Fruit fly (Drosophila melanogaster) whole organism, embryonic: ENCODE data around the gene Grip84.
A peak's percentile ranks its signal among the peaks of the same experiment; 100 is the strongest.

Experiments used
- Aef1 ChIP-seq: fragments of 200-800 bp; sonication (Bioruptor generic); IDR thresholded peaks from 3 replicates; pipeline ENCODE4 v1.3.6; 2022; ENCODE audit warnings: missing biosample characterization, missing genetic modification characterization
- Asciz ChIP-seq: fragments of 200-800 bp; sonication (Bioruptor generic); optimal IDR thresholded peaks from 2 replicates; lab custom pipeline; 2017; ENCODE audit warnings: missing biosample characterization, mild to moderate bottlenecking, missing genetic modification characterization, missing genetic modification reagents
- Atf6 ChIP-seq: fragments of 200-800 bp; sonication (Bioruptor generic); IDR thresholded peaks from 2 replicates; pipeline ENCODE4 v1.3.6; 2022; ENCODE audit warnings: missing biosample characterization, missing genetic modification characterization
- C15 ChIP-seq: fragments of 200-800 bp; sonication (Bioruptor generic); IDR thresholded peaks from 3 replicates; pipeline ENCODE4 v1.3.6; 2022; ENCODE audit warnings: missing biosample characterization, missing genetic modification characterization
- CG10274 ChIP-seq: fragments of 200-800 bp; sonication (Bioruptor generic); optimal IDR thresholded peaks from 3 replicates; lab custom pipeline; 2017; ENCODE audit warnings: missing biosample characterization, mild to moderate bottlenecking, missing genetic modification characterization
- CG10431 ChIP-seq: fragments of 200-800 bp; sonication (Bioruptor generic); optimal IDR thresholded peaks from 3 replicates; lab custom pipeline; 2018; ENCODE audit warnings: missing biosample characterization, mild to moderate bottlenecking, missing genetic modification characterization
- CG10979 ChIP-seq: fragments of 200-800 bp; sonication (Bioruptor generic); optimal IDR thresholded peaks from 2 replicates; lab custom pipeline; 2018; ENCODE audit warnings: missing biosample characterization, mild to moderate bottlenecking, missing genetic modification characterization, moderate library complexity
- CG12219 ChIP-seq: fragments of 200-800 bp; sonication (Bioruptor generic); optimal IDR thresholded peaks from 3 replicates; lab custom pipeline; 2018; ENCODE audit warnings: missing biosample characterization, mild to moderate bottlenecking, missing genetic modification characterization
- CG12659 ChIP-seq: fragments of 200-800 bp; sonication (Bioruptor generic); optimal IDR thresholded peaks from 3 replicates; lab custom pipeline; 2017; ENCODE audit warnings: mild to moderate bottlenecking, missing biosample characterization, missing genetic modification reagents, missing genetic modification characterization
- CG12769 ChIP-seq: fragments of 200-800 bp; sonication (Bioruptor generic); optimal IDR thresholded peaks from 2 replicates; lab custom pipeline; 2019; ENCODE audit warnings: missing biosample characterization, mild to moderate bottlenecking, missing genetic modification characterization, moderate library complexity
- CG12942 ChIP-seq: fragments of 200-800 bp; sonication (Bioruptor generic); optimal IDR thresholded peaks from 3 replicates; lab custom pipeline; 2016; ENCODE audit warnings: missing biosample characterization, missing genetic modification characterization
- CG13296 ChIP-seq: fragments of 200-800 bp; sonication (Bioruptor generic); optimal IDR thresholded peaks from 3 replicates; lab custom pipeline; 2018; ENCODE audit warnings: missing biosample characterization, mild to moderate bottlenecking, missing genetic modification characterization
- CG14014 ChIP-seq: fragments of 200-800 bp; sonication (Bioruptor generic); IDR thresholded peaks from 2 replicates; pipeline ENCODE4 v1.3.6; 2022; ENCODE audit warnings: missing biosample characterization, missing genetic modification characterization
- CG14441 ChIP-seq: fragments of 200-800 bp; sonication (Bioruptor generic); IDR thresholded peaks from 2 replicates; pipeline ENCODE4 v1.3.6; 2022; ENCODE audit warnings: missing biosample characterization, missing genetic modification characterization
- CG14710 ChIP-seq: fragments of 200-800 bp; sonication (Bioruptor generic); optimal IDR thresholded peaks from 3 replicates; lab custom pipeline; 2019; ENCODE audit warnings: missing biosample characterization, mild to moderate bottlenecking, missing genetic modification characterization, moderate library complexity
- CG15601 ChIP-seq: fragments of 200-800 bp; sonication (Bioruptor generic); optimal IDR thresholded peaks from 3 replicates; lab custom pipeline; 2019; ENCODE audit warnings: missing biosample characterization, mild to moderate bottlenecking, missing genetic modification characterization, moderate library complexity
- CG1602 ChIP-seq: fragments of 200-800 bp; sonication (Bioruptor generic); optimal IDR thresholded peaks from 3 replicates; lab custom pipeline; 2016; ENCODE audit warnings: missing biosample characterization, missing genetic modification characterization
- CG17385 ChIP-seq: fragments of 200-800 bp; sonication (Bioruptor generic); optimal IDR thresholded peaks from 3 replicates; lab custom pipeline; 2018; ENCODE audit warnings: missing biosample characterization, mild to moderate bottlenecking, missing genetic modification characterization
- CG17612 ChIP-seq: fragments of 200-800 bp; sonication (Bioruptor generic); IDR thresholded peaks from 2 replicates; pipeline ENCODE4 v1.3.6; 2022; ENCODE audit warnings: missing biosample characterization, missing genetic modification characterization
- CG18476 ChIP-seq: fragments of 200-800 bp; sonication (Bioruptor generic); optimal IDR thresholded peaks from 2 replicates; lab custom pipeline; 2016; ENCODE audit warnings: missing biosample characterization, mild to moderate bottlenecking, missing genetic modification characterization
- CG18599 ChIP-seq: fragments of 200-800 bp; sonication (Bioruptor generic); optimal IDR thresholded peaks from 3 replicates; lab custom pipeline; 2017; ENCODE audit warnings: missing biosample characterization, missing genetic modification characterization, mild to moderate bottlenecking, moderate library complexity, missing genetic modification reagents
- CG2875 ChIP-seq: fragments of 200-800 bp; sonication (Bioruptor generic); optimal IDR thresholded peaks from 2 replicates; lab custom pipeline; 2017; ENCODE audit warnings: missing biosample characterization, mild to moderate bottlenecking, missing genetic modification characterization, missing genetic modification reagents
- CG30403 ChIP-seq: fragments of 200-800 bp; sonication (Bioruptor generic); optimal IDR thresholded peaks from 3 replicates; lab custom pipeline; 2016; ENCODE audit warnings: missing biosample characterization, missing genetic modification characterization
- CG3838 ChIP-seq: fragments of 200-800 bp; sonication (Bioruptor generic); optimal IDR thresholded peaks from 3 replicates; lab custom pipeline; 2016; ENCODE audit warnings: missing biosample characterization, missing genetic modification characterization
- CG6654 ChIP-seq: fragments of 200-800 bp; sonication (Bioruptor generic); optimal IDR thresholded peaks from 2 replicates; lab custom pipeline; 2017; ENCODE audit warnings: missing biosample characterization, mild to moderate bottlenecking, missing genetic modification characterization
- CG6689 ChIP-seq: fragments of 200-800 bp; sonication (Bioruptor generic); IDR thresholded peaks from 2 replicates; pipeline ENCODE4 v1.3.6; 2022; ENCODE audit warnings: missing biosample characterization, missing genetic modification characterization
- CG6765 ChIP-seq: fragments of 200-800 bp; sonication (Bioruptor generic); optimal IDR thresholded peaks from 3 replicates; lab custom pipeline; 2017; ENCODE audit warnings: missing biosample characterization, mild to moderate bottlenecking, missing genetic modification characterization
- CG6854 ChIP-seq: fragments of 200-800 bp; sonication (Bioruptor generic); optimal IDR thresholded peaks from 3 replicates; lab custom pipeline; 2017; ENCODE audit warnings: missing biosample characterization, mild to moderate bottlenecking, missing genetic modification characterization
- CG8924 ChIP-seq: fragments of 200-800 bp; optimal IDR thresholded peaks from 3 replicates; lab custom pipeline; 2019; ENCODE audit warnings: missing biosample characterization, mild to moderate bottlenecking, missing genetic modification characterization, moderate library complexity
- D19A ChIP-seq: fragments of 200-800 bp; optimal IDR thresholded peaks from 3 replicates; lab custom pipeline; 2019; ENCODE audit warnings: missing biosample characterization, mild to moderate bottlenecking, missing genetic modification characterization, moderate library complexity
- Dfd ChIP-seq, 2 experiments: fragments of >200 bp; optimal IDR thresholded peaks; 2 replicates each; lab custom pipeline; 2017; ENCODE audit warnings: missing biosample characterization in 2 of 2, missing genetic modification characterization in 2 of 2
- Hr51 ChIP-seq, 2 experiments: fragments of 200-800 bp; sonication (Bioruptor generic); optimal IDR thresholded peaks; 2 replicates in 1 of 2; 3 replicates in 1 of 2; lab custom pipeline; 2016 to 2018; ENCODE audit warnings: missing biosample characterization in 2 of 2, missing genetic modification characterization in 2 of 2, mild to moderate bottlenecking in 1 of 2, moderate library complexity in 1 of 2
- Mes4 ChIP-seq: fragments of 200-800 bp; sonication (Bioruptor generic); optimal IDR thresholded peaks from 2 replicates; lab custom pipeline; 2016; ENCODE audit warnings: missing biosample characterization, missing genetic modification characterization
- Nf-YB ChIP-seq: fragments of 200-800 bp; sonication (Bioruptor generic); optimal IDR thresholded peaks from 3 replicates; lab custom pipeline; 2019; ENCODE audit warnings: missing biosample characterization, mild to moderate bottlenecking, missing genetic modification characterization, moderate library complexity
- PHDP ChIP-seq: fragments of 200-800 bp; sonication (Bioruptor generic); optimal IDR thresholded peaks from 3 replicates; lab custom pipeline; 2018; ENCODE audit warnings: missing biosample characterization, mild to moderate bottlenecking, missing genetic modification characterization, moderate library complexity
- Scr ChIP-seq: fragments of 200-800 bp; sonication (Bioruptor generic); IDR thresholded peaks from 2 replicates; pipeline ENCODE4 v1.3.6; 2022; ENCODE audit warnings: missing biosample characterization, missing genetic modification characterization; ENCODE audit not compliant: partially characterized antibody
- Sry-β ChIP-seq: fragments of 200-800 bp; sonication (Bioruptor generic); optimal IDR thresholded peaks from 2 replicates; lab custom pipeline; 2018; ENCODE audit warnings: missing biosample characterization, mild to moderate bottlenecking, missing genetic modification characterization, moderate library complexity
- Stat92E ChIP-seq, 3 experiments: fragments of >200 bp in 2 of 3; fragments of 200-800 bp in 1 of 3; sonication (Bioruptor generic) in 1 of 3; optimal IDR thresholded peaks; 2 replicates each; lab custom pipeline; 2017 to 2019; ENCODE audit warnings: missing biosample characterization in 3 of 3, missing genetic modification characterization in 3 of 3, mild to moderate bottlenecking in 1 of 3, moderate library complexity in 1 of 3
- ab ChIP-seq: fragments of 200-800 bp; sonication (Bioruptor generic); optimal IDR thresholded peaks from 2 replicates; lab custom pipeline; 2016; ENCODE audit warnings: missing biosample characterization, missing genetic modification characterization
- al ChIP-seq: fragments of 200-800 bp; sonication (Bioruptor generic); IDR thresholded peaks from 2 replicates; pipeline ENCODE4 v1.3.6; 2022; ENCODE audit warnings: missing biosample characterization, missing genetic modification characterization
- bigmax ChIP-seq: fragments of 200-800 bp; sonication (Bioruptor generic); optimal IDR thresholded peaks from 2 replicates; lab custom pipeline; 2018; ENCODE audit warnings: missing biosample characterization, mild to moderate bottlenecking, missing genetic modification characterization
- cwo ChIP-seq: fragments of 200-800 bp; sonication (Bioruptor generic); optimal IDR thresholded peaks from 3 replicates; lab custom pipeline; 2017; ENCODE audit warnings: missing biosample characterization, missing genetic modification characterization, mild to moderate bottlenecking, moderate library complexity, missing genetic modification reagents
- dan ChIP-seq: fragments of 200-800 bp; sonication (Bioruptor generic); IDR thresholded peaks from 2 replicates; pipeline ENCODE4 v1.3.6; 2022; ENCODE audit warnings: missing biosample characterization, missing genetic modification characterization
- jigr1 ChIP-seq: fragments of 200-800 bp; sonication (Bioruptor generic); IDR thresholded peaks from 3 replicates; pipeline ENCODE4 v1.3.6; 2022; ENCODE audit warnings: missing biosample characterization, missing genetic modification characterization
- ranshi ChIP-seq: fragments of 200-800 bp; sonication (Bioruptor generic); IDR thresholded peaks from 2 replicates; pipeline ENCODE4 v1.3.6; 2022; ENCODE audit warnings: missing biosample characterization, missing genetic modification characterization
- repo ChIP-seq: fragments of 200-800 bp; sonication (Bioruptor generic); optimal IDR thresholded peaks from 2 replicates; lab custom pipeline; 2016; ENCODE audit warnings: missing biosample characterization, missing genetic modification characterization
- row ChIP-seq: fragments of 200-800 bp; sonication (Bioruptor generic); IDR thresholded peaks from 3 replicates; pipeline ENCODE4 v1.3.6; 2022; ENCODE audit warnings: missing biosample characterization, missing genetic modification characterization
- vfl ChIP-seq: fragments of 200-800 bp; sonication (Bioruptor generic); optimal IDR thresholded peaks from 2 replicates; lab custom pipeline; 2016; ENCODE audit warnings: missing biosample characterization, missing genetic modification characterization
- zen2 ChIP-seq: fragments of 200-800 bp; sonication (Bioruptor generic); IDR thresholded peaks from 3 replicates; pipeline ENCODE4 v1.3.6; 2022; ENCODE audit warnings: missing biosample characterization, missing genetic modification characterization; ENCODE audit not compliant: partially characterized antibody
- zfh1 ChIP-seq: fragments of 200-800 bp; sonication (Bioruptor generic); IDR thresholded peaks from 3 replicates; pipeline ENCODE4 v1.3.6; 2022; ENCODE audit warnings: missing biosample characterization, missing genetic modification characterization

The Grip84 gene

dm6 chrX:19603953-19604352 is 38.4 kb upstream of the Grip84 start (continued):
- no peak for TF ChIP-seq Mes4
- TF ChIP-seq CG14441 (GFP tag; lab: Robert Waterston, UW) = peak; percentile 85
- TF ChIP-seq C15 (GFP tag; lab: Robert Waterston, UW) = 0 out of 3 replicates have a peak, but pooled peaks have one; percentile 61
- TF ChIP-seq CG2875 (GFP tag; lab: Kevin White, UChicago) = peak; percentile 13
- peak; percentile 74 for TF ChIP-seq CG30403
- peak; percentile 81 for TF ChIP-seq CG18599 (GFP tag; lab: Kevin White, UChicago)
- peak; percentile 48 for TF ChIP-seq CG12942 (GFP tag; lab: Kevin White, UChicago)
- peak; percentile 80; the same call in 1 of the 2 replicates for TF ChIP-seq ranshi (GFP tag; lab: Robert Waterston, UW)
- peak; percentile 42 for TF ChIP-seq D19A (tag; lab: Kevin White, UChicago)
- peak; percentile 69 for TF ChIP-seq CG17385
- peak; percentile 75 for TF ChIP-seq cwo
- peak; percentile 78 for TF ChIP-seq CG12659 (GFP tag; lab: Kevin White, UChicago)
- TF ChIP-seq Atf6 (GFP tag; lab: Robert Waterston, UW) = peak; percentile 89
- no peak for TF ChIP-seq CG17612
- TF ChIP-seq CG13296 = peak; percentile 64
- TF ChIP-seq CG10979 (tag; lab: Kevin White, UChicago) = peak; percentile 65
- no peak for TF ChIP-seq Sry-β
- peak; percentile 43 to 77 for TF ChIP-seq Hr51 (GFP tag; optimal IDR thresholded peaks at IDR 0.05; lab: Kevin White, UChicago)
- peak; percentile 94 for TF ChIP-seq CG12769 (tag; lab: Kevin White, UChicago)
- TF ChIP-seq CG18476 = peak; percentile 49
- TF ChIP-seq dan (GFP tag; lab: Robert Waterston, UW) = 0 out of 2 replicates have a peak, but pooled peaks have one; percentile 23
- TF ChIP-seq row = peak; percentile 88
- no peak for TF ChIP-seq bigmax (GFP tag; lab: Kevin White, UChicago)
- peak; percentile 7 for TF ChIP-seq CG6654 (GFP tag; lab: Kevin White, UChicago)
- peak; percentile 29 for TF ChIP-seq vfl (GFP tag; lab: Kevin White, UChicago)
- TF ChIP-seq CG3838 = no peak
- no peak for TF ChIP-seq ab (GFP tag; lab: Kevin White, UChicago)
- peak; percentile 52 for TF ChIP-seq Asciz (GFP tag; lab: Kevin White, UChicago)
- peak; percentile 71 for TF ChIP-seq PHDP (tag; lab: Kevin White, UChicago)
- peak; percentile 77 for TF ChIP-seq Aef1 (GFP tag; lab: Robert Waterston, UW)
- peak; percentile 43 for TF ChIP-seq CG10274
- peak; percentile 36 for TF ChIP-seq Nf-YB
- no peak for TF ChIP-seq Stat92E (GFP tag; optimal IDR thresholded peaks at IDR 0.05; lab: Kevin White, UChicago)
- peak; percentile 53 for TF ChIP-seq CG12219 (GFP tag; lab: Kevin White, UChicago)
- TF ChIP-seq CG14014 (GFP tag; lab: Robert Waterston, UW) = peak; percentile 88
- TF ChIP-seq repo = peak; percentile 43
- no peak for TF ChIP-seq zen2
- peak; percentile 44 for TF ChIP-seq CG14710 (tag; lab: Kevin White, UChicago)
- TF ChIP-seq CG15601 (tag; lab: Kevin White, UChicago) = peak; percentile 64
- peak; percentile 72 for TF ChIP-seq CG6765 (GFP tag; lab: Kevin White, UChicago)
- TF ChIP-seq Dfd (GFP tag; optimal IDR thresholded peaks at IDR 0.05; lab: Kevin White, UChicago) = no peak
- no peak for TF ChIP-seq Scr (GFP tag; lab: Robert Waterston, UW)
- peak; percentile 59; the same call in 1 of the 3 replicates for TF ChIP-seq jigr1 (GFP tag; lab: Robert Waterston, UW)
- peak; percentile 73 for TF ChIP-seq CG6689
- peak; percentile 72 for TF ChIP-seq CG8924 (tag; lab: Kevin White, UChicago)
- peak; percentile 71 for TF ChIP-seq zfh1 (GFP tag; lab: Robert Waterston, UW)
- TF ChIP-seq CG6854 (GFP tag; lab: Kevin White, UChicago) = peak; percentile 39
- TF ChIP-seq CG1602 (GFP tag; lab: Kevin White, UChicago) = peak; percentile 39
- peak; percentile 87 for TF ChIP-seq al
- TF ChIP-seq CG10431 (GFP tag; lab: Kevin White, UChicago) = no peak
